Worm (Caenorhabditis elegans): ENCODE data around the gene unc-130.

unc-130 gene

DNA sequence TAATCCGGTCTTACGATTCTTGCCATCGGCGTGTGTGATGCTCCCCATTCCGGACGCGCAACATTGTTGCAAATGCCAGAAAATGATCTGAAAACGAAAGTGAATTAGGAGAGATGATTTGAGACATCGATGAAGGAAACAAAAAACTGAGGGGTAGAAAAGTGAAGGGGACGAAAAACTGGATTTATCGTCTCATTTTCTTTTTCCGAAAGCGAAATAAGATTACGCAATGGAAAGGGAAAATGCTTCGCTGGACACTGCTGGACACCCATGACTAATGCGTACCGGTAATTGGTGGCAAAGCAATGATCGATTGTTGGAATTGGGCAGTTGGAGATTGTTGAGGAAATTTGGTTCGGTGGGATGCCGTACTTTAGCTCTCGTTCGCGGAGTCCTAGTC is 35.3 kb upstream of the unc-130 start:
- TF ChIP-seq blmp-1 (tag; optimal IDR thresholded peaks at IDR 0.05; ENCODE audit: insufficient read depth), result peak; percentile 82
- TF ChIP-seq skn-1 (tag; optimal IDR thresholded peaks at IDR 0.05), result no peak

ce11 chrII:11247414-11247813 is 34.4 kb upstream of the unc-130 start, which contains the start of gene T06D8.10:
Gene T06D8.10 (minus strand): TSS chrII:11247514.
- TF ChIP-seq zag-1 (tag; optimal IDR thresholded peaks at IDR 0.05) (no peak), sma-9 (GFP tag; optimal IDR thresholded peaks at IDR 0.05) (no peak), sma-9 (tag; optimal IDR thresholded peaks at IDR 0.05) (no peak), sem-4 (tag; optimal IDR thresholded peaks at IDR 0.05) (no peak), unc-39 (tag; optimal IDR thresholded peaks at IDR 0.05) (no peak)

- TF ChIP-seq snpc-4 (tag; optimal IDR thresholded peaks at IDR 0.05), result no peak
- TF ChIP-seq lin-11 (tag; optimal IDR thresholded peaks at IDR 0.05), result no peak
- no peak for TF ChIP-seq unc-62 (GFP tag; optimal IDR thresholded peaks at IDR 0.05)
- no peak for TF ChIP-seq nhr-25 (tag; optimal IDR thresholded peaks at IDR 0.05)
Observed at ce11 chrII:11255536-11255935, 26.2 kb upstream of the unc-130 start, which contains the start of gene T05B9.2. Gene T05B9.2 (plus strand): TSS chrII:11255836.

DNA sequence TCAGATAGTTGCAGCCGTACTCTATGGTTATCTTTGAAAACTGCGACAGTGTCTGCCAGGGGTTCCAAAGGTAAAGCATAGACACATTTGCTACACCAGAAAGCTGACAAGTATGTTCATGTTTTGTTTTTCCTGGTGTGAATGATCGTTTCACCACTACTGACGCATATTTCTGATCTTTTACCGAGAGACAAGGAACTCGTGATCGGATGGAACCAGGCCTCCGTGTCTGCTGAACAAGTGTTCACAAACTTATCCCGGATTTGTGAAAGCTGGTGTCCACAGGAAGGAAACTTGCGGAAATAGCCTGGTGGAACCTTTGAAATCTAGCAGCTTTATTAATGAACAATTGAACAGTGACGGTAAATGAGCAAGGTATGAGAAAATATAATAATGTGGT is 22.0 kb upstream of the unc-130 start:
- no peak for TF ChIP-seq unc-62 (GFP tag; optimal IDR thresholded peaks at IDR 0.05)
- no peak for TF ChIP-seq ztf-1 (GFP tag; conservative IDR thresholded peaks at IDR 0.05)
- no peak for TF ChIP-seq elt-3 (tag; optimal IDR thresholded peaks at IDR 0.05)
- no peak for TF ChIP-seq nhr-237 (tag; optimal IDR thresholded peaks at IDR 0.05)
- TF ChIP-seq gmeb-1 (tag; optimal IDR thresholded peaks at IDR 0.05), result no peak
- no peak for TF ChIP-seq lsy-2 (tag; optimal IDR thresholded peaks at IDR 0.05)
- no peak for TF ChIP-seq lin-39 (tag; optimal IDR thresholded peaks at IDR 0.05)
- TF ChIP-seq ztf-4 (tag; optimal IDR thresholded peaks at IDR 0.05), result no peak
- TF ChIP-seq crh-2 (tag; optimal IDR thresholded peaks at IDR 0.05), result no peak
- TF ChIP-seq nhr-25 (tag; optimal IDR thresholded peaks at IDR 0.05), result no peak

DNA sequence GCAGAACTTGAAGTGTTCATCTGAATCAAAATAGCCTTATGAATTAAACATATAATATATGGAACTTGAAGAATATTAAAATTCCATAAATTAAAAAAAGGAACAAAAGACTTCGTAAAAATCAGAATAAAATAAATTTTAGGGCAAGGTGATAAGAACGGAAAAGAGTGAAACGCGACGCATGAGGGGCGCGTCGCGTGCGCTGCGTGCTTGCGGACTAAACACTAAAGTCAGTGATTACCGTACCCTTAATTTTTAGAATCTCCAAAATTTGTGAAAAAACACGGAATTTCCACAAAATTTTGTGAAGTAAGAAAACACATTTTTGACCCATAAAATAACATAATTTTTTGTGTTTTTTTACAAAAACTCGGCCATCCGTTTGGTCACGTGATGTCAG is 20.6 kb upstream of the unc-130 start, which contains the start of gene T05B9.1:
Gene T05B9.1, minus strand, starts transcription at position 20 of the 400 bp plus-strand sequence.
- TF ChIP-seq unc-55 (GFP tag; optimal IDR thresholded peaks at IDR 0.05) (no peak), nhr-129 (tag; optimal IDR thresholded peaks at IDR 0.05) (no peak), snpc-4 (tag; optimal IDR thresholded peaks at IDR 0.05) (no peak), F13H6.1 (tag; optimal IDR thresholded peaks at IDR 0.05) (no peak), nhr-23 (tag; optimal IDR thresholded peaks at IDR 0.05) (no peak), blmp-1 (tag; optimal IDR thresholded peaks at IDR 0.05; ENCODE audit: insufficient read depth) (no peak)

DNA sequence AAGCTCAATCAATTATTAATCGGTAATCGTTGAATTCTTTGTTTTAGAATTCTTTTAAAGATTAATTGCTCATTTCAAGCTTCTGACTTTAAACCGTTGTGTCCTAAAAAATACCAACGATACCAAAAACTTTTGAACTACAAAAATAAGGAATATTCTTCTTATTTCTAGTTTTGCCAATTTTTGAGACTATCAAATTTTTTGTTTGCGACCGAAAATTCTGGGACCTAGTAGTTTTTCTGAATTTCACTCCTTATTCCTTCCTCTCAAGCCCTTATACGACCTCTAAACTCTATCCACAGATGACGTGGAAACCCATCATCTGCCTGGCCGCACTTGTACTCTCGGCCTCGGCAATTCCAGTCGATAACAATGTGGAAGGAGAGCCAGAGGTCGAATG is 12.9 kb upstream of the unc-130 start, which contains the start of gene cut-1:
Gene cut-1, plus strand, starts transcription at position 301 of the 400 bp plus-strand sequence.
- TF ChIP-seq Y55F3AM.14 (GFP tag; optimal IDR thresholded peaks at IDR 0.05) (no peak), unc-39 (tag; optimal IDR thresholded peaks at IDR 0.05) (no peak), snpc-4 (tag; optimal IDR thresholded peaks at IDR 0.05) (no peak), lin-39 (tag; optimal IDR thresholded peaks at IDR 0.05) (no peak), nhr-11 (tag; optimal IDR thresholded peaks at IDR 0.05) (no peak), lin-13 (GFP tag; optimal IDR thresholded peaks at IDR 0.05) (no peak), fos-1 (tag; optimal IDR thresholded peaks at IDR 0.05) (no peak), nhr-25 (tag; optimal IDR thresholded peaks at IDR 0.05) (no peak)

- TF ChIP-seq Y55F3AM.14 (GFP tag; optimal IDR thresholded peaks at IDR 0.05), result no peak
- TF ChIP-seq sma-9 (GFP tag; optimal IDR thresholded peaks at IDR 0.05), result no peak
- TF ChIP-seq sma-9 (tag; optimal IDR thresholded peaks at IDR 0.05), result no peak
- TF ChIP-seq mbf-1 (tag; optimal IDR thresholded peaks at IDR 0.05), result no peak
- TF ChIP-seq unc-62 (GFP tag; optimal IDR thresholded peaks at IDR 0.05), result no peak
- TF ChIP-seq unc-39 (tag; optimal IDR thresholded peaks at IDR 0.05), result no peak
- TF ChIP-seq nhr-10 (tag; optimal IDR thresholded peaks at IDR 0.05), result no peak
Observed at ce11 chrII:11270829-11271228, 10.9 kb upstream of the unc-130 start.

Data from whole organism, L2 larva.